Worm (Caenorhabditis elegans) whole organism, early embryonic: ENCODE measurements around the gene F07D3.3.

Source experiments
- B0310.2 ChIP-seq: sonication (generic microtip); optimal IDR thresholded peaks from 2 replicates; lab custom pipeline; 2016; ENCODE audit warnings: mild to moderate bottlenecking, missing genetic modification characterization, missing compliant biosample characterization
- F13C5.2 ChIP-seq: sonication (generic microtip); optimal IDR thresholded peaks from 2 replicates; lab custom pipeline; 2017; ENCODE audit warnings: mild to moderate bottlenecking, missing genetic modification characterization, inconsistent platforms, missing compliant biosample characterization
- aly-1 ChIP-seq: sonication (generic microtip); optimal IDR thresholded peaks from 2 replicates; lab custom pipeline; 2016; ENCODE audit warnings: missing genetic modification characterization, missing compliant biosample characterization
- ama-1 ChIP-seq: fragments of 150-350 bp; optimal IDR thresholded peaks from 2 replicates; lab custom pipeline; 2014
- ceh-13 ChIP-seq: fragments of 200-800 bp; sonication (Bioruptor generic); optimal IDR thresholded peaks from 2 replicates; lab custom pipeline; 2018; ENCODE audit warnings: mild to moderate bottlenecking, missing genetic modification characterization, missing compliant biosample characterization
- ceh-36 ChIP-seq: sonication (generic microtip); optimal IDR thresholded peaks from 2 replicates; lab custom pipeline; 2016; ENCODE audit warnings: missing genetic modification characterization, inconsistent platforms, missing compliant biosample characterization
- ets-7 ChIP-seq: sonication (generic microtip); optimal IDR thresholded peaks from 2 replicates; lab custom pipeline; 2016; ENCODE audit warnings: missing genotype, missing genetic modification characterization, missing compliant biosample characterization
- flt-1 ChIP-seq: fragments of 200-800 bp; sonication (Bioruptor generic); IDR thresholded peaks from 2 replicates; pipeline ENCODE4 v1.3.6; 2022; ENCODE audit warnings: missing genetic modification characterization, missing compliant biosample characterization
- hmg-4 ChIP-seq: fragments of 200-800 bp; sonication (Bioruptor generic); optimal IDR thresholded peaks from 2 replicates; lab custom pipeline; 2018; ENCODE audit warnings: mild to moderate bottlenecking, missing genetic modification characterization, missing compliant biosample characterization
- hnd-1 ChIP-seq: sonication (generic microtip); optimal IDR thresholded peaks from 2 replicates; lab custom pipeline; 2016; ENCODE audit warnings: missing genetic modification characterization, missing compliant biosample characterization
- scrt-1 ChIP-seq: fragments of 200-800 bp; sonication (Bioruptor generic); IDR thresholded peaks from 2 replicates; pipeline ENCODE4 v1.3.6; 2022; ENCODE audit warnings: missing genetic modification characterization, missing compliant biosample characterization
- sea-1 ChIP-seq: fragments of 200-800 bp; sonication (Bioruptor generic); conservative IDR thresholded peaks from 2 replicates; pipeline ENCODE4 v1.3.6; 2022; ENCODE audit warnings: missing genetic modification characterization, missing compliant biosample characterization
- tbx-11 ChIP-seq: fragments of 200-800 bp; sonication (Bioruptor generic); IDR thresholded peaks from 2 replicates; pipeline ENCODE4 v1.3.6; 2022; ENCODE audit warnings: missing genetic modification characterization, missing compliant biosample characterization
- tra-4 ChIP-seq: sonication (generic microtip); optimal IDR thresholded peaks from 2 replicates; lab custom pipeline; 2017; ENCODE audit warnings: missing genetic modification characterization, missing compliant biosample characterization

DNA sequence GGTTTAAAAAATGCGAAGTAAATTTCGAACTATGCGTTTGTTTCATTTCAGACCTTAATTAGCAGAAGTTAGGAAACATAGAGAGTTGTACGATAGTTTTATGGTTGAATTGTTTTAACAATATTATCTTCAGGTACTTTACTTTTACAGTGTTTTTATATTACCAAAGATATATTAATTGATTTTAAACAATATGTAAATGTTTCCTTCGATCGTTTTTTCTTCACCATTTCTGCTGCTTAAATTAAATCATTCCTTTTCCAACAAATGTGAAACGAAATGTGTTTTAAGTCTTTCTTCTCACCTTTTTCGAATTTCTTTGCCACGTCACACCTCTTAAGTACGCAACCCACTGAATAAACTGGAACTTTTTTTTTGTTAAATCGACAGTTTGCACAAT, 9.2 kb downstream of the F07D3.3 start:
- TF ChIP-seq ama-1 (lab: Kevin White, UChicago) (no peak), ceh-13 (no peak), flt-1 (GFP tag; lab: Robert Waterston, UW) (no peak), F13C5.2 (tag; lab: Kevin White, UChicago) (no peak), hnd-1 (tag; lab: Kevin White, UChicago) (no peak), tra-4 (tag; lab: Kevin White, UChicago) (no peak), B0310.2 (no peak), ets-7 (tag; lab: Kevin White, UChicago) (no peak), tbx-11 (GFP tag; lab: Robert Waterston, UW) (no peak), ceh-36 (tag; lab: Kevin White, UChicago) (no peak), hmg-4 (no peak), scrt-1 (GFP tag; lab: Robert Waterston, UW) (no peak), sea-1 (GFP tag; lab: Robert Waterston, UW) (no peak), aly-1 (tag; lab: Kevin White, UChicago) (no peak)
